Comparison of ENCODE assay signal across 4 fruit fly cellular contexts in genomic region chrX:336659-337266, dm6.
TF ChIP-seq lines count a peak whose summit lies in the region.

No protein-coding gene starts in this region.

- TF ChIP-seq CTCF in whole organism, embryonic (GFP tag; optimal IDR thresholded peaks at IDR 0.05; lab: Kevin White, UChicago): peak; percentile 90

TF ChIP-seq in whole organism, adult, 20 proteins besides CTCF, POLR2A, EP300 and RAD21:
- TF ChIP-seq tj (GFP tag; optimal IDR thresholded peaks at IDR 0.05; lab: Kevin White, UChicago): no peak
- peak; percentile 1 for TF ChIP-seq CG1620 (GFP tag; optimal IDR thresholded peaks at IDR 0.05; lab: Kevin White, UChicago)
- no peak for TF ChIP-seq CG12768 (GFP tag; optimal IDR thresholded peaks at IDR 0.05; lab: Kevin White, UChicago)

TF ChIP-seq in whole organism, embryonic, 481 proteins besides CTCF, POLR2A, EP300 and RAD21 (continues in another document):
- TF ChIP-seq Six4 (GFP tag; optimal IDR thresholded peaks at IDR 0.05; lab: Kevin White, UChicago) (no peak), Myb (GFP tag; optimal IDR thresholded peaks at IDR 0.05; lab: Kevin White, UChicago) (no peak), sqz (GFP tag; optimal IDR thresholded peaks at IDR 0.05; lab: Kevin White, UChicago) (no peak), CG9817 (tag; optimal IDR thresholded peaks at IDR 0.05; lab: Kevin White, UChicago) (no peak), pita (GFP tag; optimal IDR thresholded peaks at IDR 0.05; lab: Kevin White, UChicago) (peak; percentile 43), odd (GFP tag; optimal IDR thresholded peaks at IDR 0.05; lab: Kevin White, UChicago) (no peak), Asciz (GFP tag; optimal IDR thresholded peaks at IDR 0.05; lab: Kevin White, UChicago) (no peak), CG7372 (GFP tag; IDR thresholded peaks at IDR 0.05; lab: Robert Waterston, UW) (no peak), dysf (GFP tag; IDR thresholded peaks at IDR 0.05; lab: Robert Waterston, UW) (no peak), Atf6 (GFP tag; IDR thresholded peaks at IDR 0.05; lab: Robert Waterston, UW) (no peak), dimm (GFP tag; IDR thresholded peaks at IDR 0.05; lab: Robert Waterston, UW) (no peak), HmgZ (tag; optimal IDR thresholded peaks at IDR 0.05; lab: Kevin White, UChicago) (no peak), Lhr (GFP tag; optimal IDR thresholded peaks at IDR 0.05; lab: Kevin White, UChicago) (peak; percentile 35), nerfin-2 (GFP tag; IDR thresholded peaks at IDR 0.05; lab: Robert Waterston, UW; ENCODE audit: partially characterized antibody) (no peak), CG11504 (tag; optimal IDR thresholded peaks at IDR 0.05; lab: Kevin White, UChicago) (peak; percentile 17), CG13624 (GFP tag; optimal IDR thresholded peaks at IDR 0.05; lab: Kevin White, UChicago) (no peak), Hr78 (GFP tag; optimal IDR thresholded peaks at IDR 0.05; lab: Kevin White, UChicago) (no peak), slp2 (GFP tag; optimal IDR thresholded peaks at IDR 0.05; lab: Kevin White, UChicago) (no peak), CG10979 (tag; optimal IDR thresholded peaks at IDR 0.05; lab: Kevin White, UChicago) (no peak), CG33213 (GFP tag; optimal IDR thresholded peaks at IDR 0.05; lab: Kevin White, UChicago) (no peak), CG32772 (GFP tag; IDR thresholded peaks at IDR 0.05; lab: Robert Waterston, UW) (no peak), Bdp1 (GFP tag; optimal IDR thresholded peaks at IDR 0.05; lab: Kevin White, UChicago) (no peak), bbx (GFP tag; IDR thresholded peaks at IDR 0.05; lab: Robert Waterston, UW; ENCODE audit: partially characterized antibody) (no peak), CG3065 (GFP tag; optimal IDR thresholded peaks at IDR 0.05; lab: Kevin White, UChicago) (no peak), CG12155 (GFP tag; optimal IDR thresholded peaks at IDR 0.05; lab: Kevin White, UChicago) (no peak), nmo (GFP tag; optimal IDR thresholded peaks at IDR 0.05; lab: Kevin White, UChicago) (peak; percentile 2), CG16813 (GFP tag; IDR thresholded peaks at IDR 0.05; lab: Robert Waterston, UW; ENCODE audit: partially characterized antibody) (peak; percentile 48; the same call in 1 of the 3 replicates), CG12071 (GFP tag; optimal IDR thresholded peaks at IDR 0.05; lab: Kevin White, UChicago) (no peak), Stat92E (GFP tag; optimal IDR thresholded peaks at IDR 0.05; lab: Kevin White, UChicago) (no peak), ro (GFP tag; IDR thresholded peaks at IDR 0.05; lab: Robert Waterston, UW) (no peak)

TF ChIP-seq in whole organism, prepupa, 60 proteins besides CTCF, POLR2A, EP300 and RAD21:
- TF ChIP-seq dsx (GFP tag; optimal IDR thresholded peaks at IDR 0.05; lab: Kevin White, UChicago; ENCODE audit: poor library complexity, severe bottlenecking): peak; percentile 9
- peak; percentile 10 for TF ChIP-seq pdm3 (GFP tag; optimal IDR thresholded peaks at IDR 0.05; lab: Kevin White, UChicago)
- TF ChIP-seq svp (GFP tag; lab: Kevin White, UChicago): peak; percentile 24
- no peak for TF ChIP-seq net (GFP tag; optimal IDR thresholded peaks at IDR 0.05; lab: Kevin White, UChicago)
- TF ChIP-seq vri (GFP tag; optimal IDR thresholded peaks at IDR 0.05; lab: Kevin White, UChicago): no peak
- TF ChIP-seq fd85E (GFP tag; optimal IDR thresholded peaks at IDR 0.05; lab: Kevin White, UChicago): no peak
- no peak for TF ChIP-seq salr (GFP tag; optimal IDR thresholded peaks at IDR 0.05; lab: Kevin White, UChicago)

TF ChIP-seq in whole organism, wandering third instar larva, 38 proteins besides CTCF, POLR2A, EP300 and RAD21:
- no peak for TF ChIP-seq Abd-B (GFP tag; optimal IDR thresholded peaks at IDR 0.05; lab: Kevin White, UChicago)
- peak; percentile 4 for TF ChIP-seq Hr83 (GFP tag; optimal IDR thresholded peaks at IDR 0.05; lab: Kevin White, UChicago; ENCODE audit: poor library complexity, severe bottlenecking)
- peak in 1 of 2 experiments; percentile 16 for TF ChIP-seq foxo (GFP tag; optimal IDR thresholded peaks at IDR 0.05; lab: Kevin White, UChicago)
- TF ChIP-seq Vsx2 (GFP tag; optimal IDR thresholded peaks at IDR 0.05; lab: Kevin White, UChicago; ENCODE audit: partially characterized antibody): no peak
- TF ChIP-seq Jra (GFP tag; optimal IDR thresholded peaks at IDR 0.05; lab: Kevin White, UChicago): no peak
- TF ChIP-seq Hnf4 (GFP tag; optimal IDR thresholded peaks at IDR 0.05; lab: Kevin White, UChicago): peak; percentile 41
